Worm (Caenorhabditis elegans) whole organism, L3 larva: ENCODE results near the gene D2096.13.
"Not testable (repeated sequence)": the region's sequence is repeated elsewhere in the genome, so short reads cannot be mapped to it uniquely, and the experiment has no call there.

Source experiments
- R02D3.7 ChIP-seq: fragments of 150-350 bp; optimal IDR thresholded peaks from 2 replicates; lab custom pipeline; 2014; ENCODE audit warnings: missing biosample characterization, missing genetic modification characterization
- ceh-16 ChIP-seq: sonication (generic microtip); optimal IDR thresholded peaks from 2 replicates; lab custom pipeline; 2017; ENCODE audit warnings: missing biosample characterization, missing genetic modification characterization
- ceh-9 ChIP-seq: sonication (generic microtip); optimal IDR thresholded peaks from 2 replicates; lab custom pipeline; 2018; ENCODE audit warnings: missing biosample characterization, missing genetic modification characterization
- elt-1 ChIP-seq: fragments of 150-350 bp; optimal IDR thresholded peaks from 2 replicates; lab custom pipeline; 2014; ENCODE audit warnings: missing biosample characterization, missing genetic modification characterization
- elt-3 ChIP-seq, 3 experiments: fragments of 150-350 bp in 1 of 3; sonication (generic microtip) in 2 of 3; optimal IDR thresholded peaks; 2 replicates in 2 of 3; 4 replicates in 1 of 3; lab custom pipeline; 2014 to 2017; ENCODE audit warnings: missing biosample characterization in 3 of 3, missing genetic modification characterization in 3 of 3
- eor-1 ChIP-seq, 2 experiments: fragments of 150-350 bp; optimal IDR thresholded peaks; 2 replicates each; lab custom pipeline; 2014 to 2018; ENCODE audit warnings: missing biosample characterization in 2 of 2, missing genetic modification characterization in 2 of 2
- nhr-76 ChIP-seq: fragments of 150-350 bp; sonication (generic microtip); optimal IDR thresholded peaks from 5 replicates; lab custom pipeline; 2014; ENCODE audit warnings: missing biosample characterization, missing genetic modification characterization
- pha-4 ChIP-seq: fragments of 150-350 bp; optimal IDR thresholded peaks from 2 replicates; lab custom pipeline; 2014; ENCODE audit warnings: missing biosample characterization, missing genetic modification reagents, missing genetic modification characterization
- tbx-2 ChIP-seq: sonication (generic microtip); optimal IDR thresholded peaks from 2 replicates; lab custom pipeline; 2016; ENCODE audit warnings: mild to moderate bottlenecking, missing genetic modification characterization, missing compliant biosample characterization
- unc-62 ChIP-seq: fragments of 150-350 bp; sonication (generic microtip); optimal IDR thresholded peaks from 4 replicates; lab custom pipeline; 2014; ENCODE audit warnings: missing biosample characterization, missing genetic modification reagents, missing genetic modification characterization

ce11 chrIV:8352036-8352435 lies 6.4 kb downstream of the D2096.13 start, which contains the start of gene F17E9.16:
- TF ChIP-seq pha-4; R02D3.7 (tag; lab: Kevin White, UChicago); tbx-2 (tag; lab: Kevin White, UChicago); ceh-9; unc-62; ceh-16 (tag; lab: Kevin White, UChicago); elt-3 (tag; optimal IDR thresholded peaks at IDR 0.05; lab: Kevin White, UChicago); eor-1 (tag; optimal IDR thresholded peaks at IDR 0.05; lab: Kevin White, UChicago); nhr-76 (tag; lab: Kevin White, UChicago); elt-1 (tag; lab: Kevin White, UChicago): not testable (repeated sequence)
